Fruit fly (Drosophila melanogaster): ENCODE data around the gene nerfin-1.
A peak's percentile ranks its signal among the peaks of the same experiment; 100 is the strongest.

Gene nerfin-1

dm6 chr3L:900466-901249 is 8.3 kb upstream of the nerfin-1 start (continued):
- TF ChIP-seq scrt (GFP tag; optimal IDR thresholded peaks at IDR 0.05) = peak; percentile 91
- no peak for TF ChIP-seq NK7.1 (GFP tag; optimal IDR thresholded peaks at IDR 0.05)
- TF ChIP-seq exex (tag; optimal IDR thresholded peaks at IDR 0.05) = no peak
- no peak for TF ChIP-seq bowl (GFP tag; IDR thresholded peaks at IDR 0.05)
- no peak for TF ChIP-seq CG8089 (GFP tag; optimal IDR thresholded peaks at IDR 0.05)
- TF ChIP-seq CG4424 (GFP tag; optimal IDR thresholded peaks at IDR 0.05) = no peak
- TF ChIP-seq az2 (GFP tag; optimal IDR thresholded peaks at IDR 0.05) = no peak
- peak; percentile 5 for TF ChIP-seq D (optimal IDR thresholded peaks at IDR 0.05)
- TF ChIP-seq D (GFP tag; optimal IDR thresholded peaks at IDR 0.05) = no peak
- TF ChIP-seq NfI (GFP tag; optimal IDR thresholded peaks at IDR 0.05) = no peak
- no peak for TF ChIP-seq CG11695 (GFP tag; IDR thresholded peaks at IDR 0.05)
- TF ChIP-seq Hey (tag; optimal IDR thresholded peaks at IDR 0.05) = peak; percentile 50
- peak; percentile 63 for TF ChIP-seq nerfin-1 (tag; optimal IDR thresholded peaks at IDR 0.05)
- no peak for TF ChIP-seq CG7357 (GFP tag; IDR thresholded peaks at IDR 0.05)
- no peak for TF ChIP-seq ATbp (GFP tag; optimal IDR thresholded peaks at IDR 0.05)
- no peak for TF ChIP-seq Hr39 (optimal IDR thresholded peaks at IDR 0.05)
- TF ChIP-seq CG9817 (tag; optimal IDR thresholded peaks at IDR 0.05) = no peak
- no peak for TF ChIP-seq CG10267 (tag; optimal IDR thresholded peaks at IDR 0.05)
- TF ChIP-seq inv (GFP tag; IDR thresholded peaks at IDR 0.05; ENCODE audit: partially characterized antibody) = no peak
- TF ChIP-seq Xrp1 (GFP tag; IDR thresholded peaks at IDR 0.05) = no peak
- no peak for TF ChIP-seq CG4360 (GFP tag; IDR thresholded peaks at IDR 0.05)
- no peak for TF ChIP-seq CG13624 (GFP tag; optimal IDR thresholded peaks at IDR 0.05)
- TF ChIP-seq Taf1 (GFP tag; IDR thresholded peaks at IDR 0.05) = no peak
- no peak for TF ChIP-seq ap (GFP tag; IDR thresholded peaks at IDR 0.05)
- TF ChIP-seq CG7271 (tag; optimal IDR thresholded peaks at IDR 0.05) = no peak
- TF ChIP-seq CG42726 (GFP tag; IDR thresholded peaks at IDR 0.05; ENCODE audit: partially characterized antibody) = no peak
- TF ChIP-seq CG14667 (GFP tag; IDR thresholded peaks at IDR 0.05) = no peak
- TF ChIP-seq NC2α (GFP tag; optimal IDR thresholded peaks at IDR 0.05) = no peak
- no peak for TF ChIP-seq CG2202 (tag; optimal IDR thresholded peaks at IDR 0.05)
- no peak for TF ChIP-seq gcm2 (GFP tag; optimal IDR thresholded peaks at IDR 0.05)
- TF ChIP-seq CG12236 (GFP tag; optimal IDR thresholded peaks at IDR 0.05) = no peak
- TF ChIP-seq CG11456 (GFP tag; IDR thresholded peaks at IDR 0.05) = 0 out of 3 replicates have a peak, but pooled peaks have one; percentile 4
- TF ChIP-seq Camta (GFP tag; optimal IDR thresholded peaks at IDR 0.05) = no peak
- no peak for TF ChIP-seq hb (GFP tag; IDR thresholded peaks at IDR 0.05; ENCODE audit: partially characterized antibody)
- TF ChIP-seq ro (GFP tag; IDR thresholded peaks at IDR 0.05) = no peak
- TF ChIP-seq CG9797 (GFP tag; optimal IDR thresholded peaks at IDR 0.05) = no peak
- TF ChIP-seq sens (GFP tag) = peak; percentile 68
- TF ChIP-seq ems (GFP tag; optimal IDR thresholded peaks at IDR 0.05) = no peak
- TF ChIP-seq dm (GFP tag; optimal IDR thresholded peaks at IDR 0.05) = no peak
- TF ChIP-seq gce (GFP tag; IDR thresholded peaks at IDR 0.05) = no peak
- TF ChIP-seq Stat92E (GFP tag; optimal IDR thresholded peaks at IDR 0.05) = no peak
- peak in 1 of 2 experiments; percentile 84 for TF ChIP-seq insv (GFP tag; optimal IDR thresholded peaks at IDR 0.05)
- peak; percentile 21 for TF ChIP-seq CG1832 (GFP tag; optimal IDR thresholded peaks at IDR 0.05)
- TF ChIP-seq pros (GFP tag; optimal IDR thresholded peaks at IDR 0.05) = peak; percentile 90
- TF ChIP-seq Dfd (GFP tag; optimal IDR thresholded peaks at IDR 0.05) = no peak
- TF ChIP-seq CG14965 (GFP tag; optimal IDR thresholded peaks at IDR 0.05; ENCODE audit: borderline replicate concordance) = no peak
- TF ChIP-seq bsh (GFP tag; optimal IDR thresholded peaks at IDR 0.05) = no peak
- no peak for TF ChIP-seq CG17912 (GFP tag; optimal IDR thresholded peaks at IDR 0.05)
- no peak for TF ChIP-seq nerfin-2 (GFP tag; IDR thresholded peaks at IDR 0.05; ENCODE audit: partially characterized antibody)

Data from whole organism, embryonic.